Worm (Caenorhabditis elegans) whole organism, L3 larva: ENCODE data around the gene rnf-121.

Experiments
- ZK546.5 ChIP-seq: sonication (generic microtip); optimal IDR thresholded peaks from 2 replicates; lab custom pipeline; 2017; ENCODE audit warnings: missing biosample characterization, missing genetic modification characterization
- aly-2 ChIP-seq: fragments of 150-350 bp; optimal IDR thresholded peaks from 2 replicates; lab custom pipeline; 2014; ENCODE audit warnings: missing biosample characterization, missing genetic modification characterization
- ama-1 ChIP-seq: fragments of 150-350 bp; optimal IDR thresholded peaks from 2 replicates; lab custom pipeline; 2018
- ceh-16 ChIP-seq: sonication (generic microtip); optimal IDR thresholded peaks from 2 replicates; lab custom pipeline; 2017; ENCODE audit warnings: missing biosample characterization, missing genetic modification characterization
- ceh-28 ChIP-seq: fragments of 150-350 bp; optimal IDR thresholded peaks from 2 replicates; lab custom pipeline; 2014; ENCODE audit warnings: missing biosample characterization, missing genetic modification reagents, missing genetic modification characterization
- ceh-82 ChIP-seq: fragments of 150-350 bp; optimal IDR thresholded peaks from 2 replicates; lab custom pipeline; 2014; ENCODE audit warnings: missing biosample characterization, missing genetic modification characterization
- ceh-9 ChIP-seq: sonication (generic microtip); optimal IDR thresholded peaks from 2 replicates; lab custom pipeline; 2018; ENCODE audit warnings: missing biosample characterization, missing genetic modification characterization
- elt-1 ChIP-seq: fragments of 150-350 bp; optimal IDR thresholded peaks from 2 replicates; lab custom pipeline; 2014; ENCODE audit warnings: missing biosample characterization, missing genetic modification characterization
- elt-2 ChIP-seq: sonication (generic microtip); optimal IDR thresholded peaks from 2 replicates; lab custom pipeline; 2016; ENCODE audit warnings: missing genetic modification reagents, mild to moderate bottlenecking, missing genetic modification characterization, missing compliant biosample characterization
- elt-3 ChIP-seq, 3 experiments: fragments of 150-350 bp in 1 of 3; sonication (generic microtip) in 2 of 3; optimal IDR thresholded peaks; 2 replicates in 2 of 3; 4 replicates in 1 of 3; lab custom pipeline; 2014 to 2017; ENCODE audit warnings: missing biosample characterization in 3 of 3, missing genetic modification characterization in 3 of 3
- eor-1 ChIP-seq, 2 experiments: fragments of 150-350 bp; optimal IDR thresholded peaks; 2 replicates each; lab custom pipeline; 2014 to 2018; ENCODE audit warnings: missing biosample characterization in 2 of 2, missing genetic modification characterization in 2 of 2
- fkh-10 ChIP-seq: sonication (generic microtip); optimal IDR thresholded peaks from 2 replicates; lab custom pipeline; 2017; ENCODE audit warnings: missing biosample characterization, missing genetic modification reagents, missing genetic modification characterization
- fkh-2 ChIP-seq: fragments of 150-350 bp; optimal IDR thresholded peaks from 2 replicates; lab custom pipeline; 2014; ENCODE audit warnings: missing biosample characterization, missing genetic modification reagents, missing genetic modification characterization
- hmg-11 ChIP-seq: sonication (generic microtip); optimal IDR thresholded peaks from 2 replicates; lab custom pipeline; 2016; ENCODE audit warnings: missing genetic modification characterization, missing compliant biosample characterization
- lin-15B ChIP-seq: fragments of 150-350 bp; optimal IDR thresholded peaks from 2 replicates; lab custom pipeline; 2014; ENCODE audit warnings: missing biosample characterization, missing genetic modification characterization
- lin-39 ChIP-seq: fragments of 150-350 bp; optimal IDR thresholded peaks from 2 replicates; lab custom pipeline; 2018; ENCODE audit warnings: missing biosample characterization, missing genetic modification reagents, missing genetic modification characterization
- lsy-12 ChIP-seq: sonication (generic microtip); optimal IDR thresholded peaks from 2 replicates; lab custom pipeline; 2016; ENCODE audit warnings: mild to moderate bottlenecking, missing genetic modification characterization, missing compliant biosample characterization
- mdl-1 ChIP-seq: fragments of 150-350 bp; optimal IDR thresholded peaks from 2 replicates; lab custom pipeline; 2014; ENCODE audit warnings: missing biosample characterization, missing genetic modification characterization
- mml-1 ChIP-seq: fragments of 150-350 bp; sonication (generic microtip); optimal IDR thresholded peaks from 3 replicates; lab custom pipeline; 2014; ENCODE audit warnings: missing biosample characterization, missing genetic modification characterization
- nfya-1 ChIP-seq: sonication (generic microtip); optimal IDR thresholded peaks from 2 replicates; lab custom pipeline; 2017; ENCODE audit warnings: missing genetic modification characterization, mild to moderate bottlenecking, missing compliant biosample characterization, antibody characterized with exemption, moderate library complexity; ENCODE audit not compliant: insufficient read depth
- nhr-11 ChIP-seq: fragments of 150-350 bp; optimal IDR thresholded peaks from 2 replicates; lab custom pipeline; 2014; ENCODE audit warnings: missing biosample characterization, missing genetic modification characterization
- nhr-12 ChIP-seq: fragments of 150-350 bp; optimal IDR thresholded peaks from 2 replicates; lab custom pipeline; 2014; ENCODE audit warnings: missing biosample characterization, missing genetic modification characterization
- nhr-23 ChIP-seq: fragments of 150-350 bp; optimal IDR thresholded peaks from 2 replicates; lab custom pipeline; 2014; ENCODE audit warnings: missing biosample characterization, missing genetic modification reagents, missing genetic modification characterization
- nhr-28 ChIP-seq: fragments of 150-350 bp; optimal IDR thresholded peaks from 2 replicates; lab custom pipeline; 2014; ENCODE audit warnings: missing biosample characterization, missing genetic modification characterization
- nhr-67 ChIP-seq: fragments of 150-350 bp; optimal IDR thresholded peaks from 2 replicates; lab custom pipeline; 2014; ENCODE audit warnings: missing biosample characterization, missing genetic modification characterization
- nhr-77 ChIP-seq: fragments of 150-350 bp; optimal IDR thresholded peaks from 2 replicates; lab custom pipeline; 2014; ENCODE audit warnings: missing biosample characterization, missing genetic modification characterization
- pha-4 ChIP-seq: fragments of 150-350 bp; optimal IDR thresholded peaks from 2 replicates; lab custom pipeline; 2014; ENCODE audit warnings: missing biosample characterization, missing genetic modification reagents, missing genetic modification characterization
- pqm-1 ChIP-seq: fragments of 150-350 bp; optimal IDR thresholded peaks from 2 replicates; lab custom pipeline; 2017; ENCODE audit warnings: missing biosample characterization, missing genetic modification characterization, inconsistent platforms
- sea-2 ChIP-seq: fragments of 150-350 bp; sonication (generic microtip); optimal IDR thresholded peaks from 4 replicates; lab custom pipeline; 2014; ENCODE audit warnings: missing biosample characterization, missing genetic modification reagents, missing genetic modification characterization
- skn-1 ChIP-seq: fragments of 150-350 bp; optimal IDR thresholded peaks from 2 replicates; lab custom pipeline; 2014; ENCODE audit warnings: missing biosample characterization, missing genetic modification characterization
- unc-39 ChIP-seq: sonication (generic microtip); optimal IDR thresholded peaks from 4 replicates; lab custom pipeline; 2017; ENCODE audit warnings: missing biosample characterization, missing genetic modification characterization
- zag-1 ChIP-seq: fragments of 150-350 bp; optimal IDR thresholded peaks from 2 replicates; lab custom pipeline; 2014; ENCODE audit warnings: missing biosample characterization, missing genetic modification characterization
- ztf-11 ChIP-seq: fragments of 150-350 bp; optimal IDR thresholded peaks from 2 replicates; lab custom pipeline; 2014; ENCODE audit warnings: missing biosample characterization, missing genetic modification characterization
- ztf-4 ChIP-seq: fragments of 150-350 bp; optimal IDR thresholded peaks from 2 replicates; lab custom pipeline; 2014; ENCODE audit warnings: missing biosample characterization, missing genetic modification characterization

The rnf-121 gene

ce11 chrIII:4186751-4187309 lies 16.1 kb upstream of the rnf-121 start, which contains the start of gene lars-1:
Gene lars-1 (minus strand): TSS chrIII:4186801.
- TF ChIP-seq ceh-28 (tag; lab: Kevin White, UChicago) (peak; percentile 49), elt-2 (no peak), sea-2 (no peak), nhr-67 (tag; lab: Kevin White, UChicago) (no peak), lin-15B (tag; lab: Kevin White, UChicago) (peak; percentile 49), pha-4 (no peak), nhr-28 (tag; lab: Kevin White, UChicago) (no peak), pqm-1 (tag; lab: Kevin White, UChicago) (no peak), ztf-4 (tag; lab: Kevin White, UChicago) (no peak), nhr-23 (tag; lab: Kevin White, UChicago) (no peak), lsy-12 (tag; lab: Kevin White, UChicago) (no peak), hmg-11 (peak; percentile 17), nfya-1 (tag; lab: Kevin White, UChicago) (peak; percentile 22)

- TF ChIP-seq mdl-1 (tag; lab: Kevin White, UChicago), result no peak
These were observed 10.6 kb upstream of the rnf-121 start, which contains the start of gene C16C10.1 for ce11 chrIII:4181338-4181737. Gene C16C10.1 (minus strand): TSS chrIII:4181438.

ce11 chrIII:4178564-4178963 lies 7.8 kb upstream of the rnf-121 start, which contains the start of gene C16C10.2:
Gene C16C10.2 (minus strand): TSS chrIII:4178664.
- TF ChIP-seq elt-3 (tag; optimal IDR thresholded peaks at IDR 0.05; lab: Kevin White, UChicago), result no peak
- TF ChIP-seq ceh-28 (tag; lab: Kevin White, UChicago), result no peak
- no peak for TF ChIP-seq ZK546.5 (tag; lab: Kevin White, UChicago)
- TF ChIP-seq fkh-2, result no peak
- TF ChIP-seq ceh-9 (tag; lab: Kevin White, UChicago), result no peak
- TF ChIP-seq lsy-12 (tag; lab: Kevin White, UChicago), result no peak
- no peak for TF ChIP-seq pha-4
- no peak for TF ChIP-seq nhr-77
- no peak for TF ChIP-seq nhr-12 (tag; lab: Kevin White, UChicago)

- TF ChIP-seq fkh-10 (GFP tag; lab: Kevin White, UChicago), result no peak
- TF ChIP-seq ceh-82 (tag; lab: Kevin White, UChicago), result no peak
- no peak for TF ChIP-seq skn-1 (tag; lab: Kevin White, UChicago)
- no peak for TF ChIP-seq eor-1 (tag; optimal IDR thresholded peaks at IDR 0.05; lab: Kevin White, UChicago)
- no peak for TF ChIP-seq unc-39 (tag; lab: Kevin White, UChicago)
- no peak for TF ChIP-seq nhr-12 (tag; lab: Kevin White, UChicago)
- no peak for TF ChIP-seq aly-2 (tag; lab: Kevin White, UChicago)
These were observed 5.4 kb upstream of the rnf-121 start, which contains the start of the genes hrde-1 and C16C10.13 for ce11 chrIII:4176109-4176596. Gene hrde-1 (minus strand): TSS chrIII:4176159. Gene C16C10.13 (plus strand): TSS chrIII:4176440.

- TF ChIP-seq elt-3 (tag; optimal IDR thresholded peaks at IDR 0.05; lab: Kevin White, UChicago) (no peak), ZK546.5 (tag; lab: Kevin White, UChicago) (no peak), mml-1 (tag; lab: Kevin White, UChicago) (no peak), pha-4 (no peak), ceh-28 (tag; lab: Kevin White, UChicago) (no peak), elt-1 (tag; lab: Kevin White, UChicago) (no peak), zag-1 (tag; lab: Kevin White, UChicago) (no peak), ceh-9 (tag; lab: Kevin White, UChicago) (no peak), ztf-11 (tag; lab: Kevin White, UChicago) (no peak), nhr-11 (tag; lab: Kevin White, UChicago) (no peak), eor-1 (tag; optimal IDR thresholded peaks at IDR 0.05; lab: Kevin White, UChicago) (no peak), ama-1 (no peak), lin-39 (tag; lab: Kevin White, UChicago) (no peak), nhr-67 (tag; lab: Kevin White, UChicago) (no peak), ceh-16 (tag; lab: Kevin White, UChicago) (no peak), skn-1 (tag; lab: Kevin White, UChicago) (no peak), lin-15B (tag; lab: Kevin White, UChicago) (no peak)
These were observed 4.7 kb upstream of the rnf-121 start for ce11 chrIII:4175489-4175888.
